Fruit fly (Drosophila melanogaster) whole organism, embryonic: ENCODE data around the gene CG5618.

Source experiments
- CG10267 ChIP-seq: fragments of 200-800 bp; sonication (Bioruptor generic); optimal IDR thresholded peaks from 2 replicates; lab custom pipeline; 2018; ENCODE audit warnings: missing biosample characterization, mild to moderate bottlenecking, missing genetic modification characterization, moderate library complexity
- CG11696 ChIP-seq: fragments of 200-800 bp; sonication (Bioruptor generic); IDR thresholded peaks from 2 replicates; pipeline ENCODE4 v1.3.6; 2022; ENCODE audit warnings: missing biosample characterization, missing genetic modification characterization
- CG12391 ChIP-seq: fragments of 200-800 bp; sonication (Bioruptor generic); optimal IDR thresholded peaks from 3 replicates; lab custom pipeline; 2018; ENCODE audit warnings: missing biosample characterization, mild to moderate bottlenecking, missing genetic modification characterization, moderate library complexity
- CG13296 ChIP-seq: fragments of 200-800 bp; sonication (Bioruptor generic); optimal IDR thresholded peaks from 3 replicates; lab custom pipeline; 2018; ENCODE audit warnings: missing biosample characterization, mild to moderate bottlenecking, missing genetic modification characterization
- CG13894 ChIP-seq: fragments of 200-800 bp; sonication (Bioruptor generic); optimal IDR thresholded peaks from 3 replicates; lab custom pipeline; 2018; ENCODE audit warnings: missing biosample characterization, mild to moderate bottlenecking, missing genetic modification characterization, moderate library complexity
- CG1529 ChIP-seq: fragments of 200-800 bp; sonication (Bioruptor generic); optimal IDR thresholded peaks from 3 replicates; lab custom pipeline; 2018; ENCODE audit warnings: missing biosample characterization, missing genetic modification characterization
- CG15696 ChIP-seq: fragments of 200-800 bp; sonication (Bioruptor generic); optimal IDR thresholded peaks from 2 replicates; lab custom pipeline; 2019; ENCODE audit warnings: missing biosample characterization, mild to moderate bottlenecking, missing genetic modification characterization, moderate library complexity
- CG16815 ChIP-seq: fragments of 200-800 bp; sonication (Bioruptor generic); optimal IDR thresholded peaks from 3 replicates; lab custom pipeline; 2017; ENCODE audit warnings: missing biosample characterization, mild to moderate bottlenecking, missing genetic modification characterization
- CG17385 ChIP-seq: fragments of 200-800 bp; sonication (Bioruptor generic); optimal IDR thresholded peaks from 3 replicates; lab custom pipeline; 2018; ENCODE audit warnings: missing biosample characterization, mild to moderate bottlenecking, missing genetic modification characterization
- CG18262 ChIP-seq: fragments of 200-800 bp; optimal IDR thresholded peaks from 3 replicates; lab custom pipeline; 2019; ENCODE audit warnings: missing biosample characterization, mild to moderate bottlenecking, missing genetic modification characterization, moderate library complexity
- CG30403 ChIP-seq: fragments of 200-800 bp; sonication (Bioruptor generic); optimal IDR thresholded peaks from 3 replicates; lab custom pipeline; 2016; ENCODE audit warnings: missing biosample characterization, missing genetic modification characterization
- CG31441 ChIP-seq: fragments of 200-800 bp; sonication (Bioruptor generic); IDR thresholded peaks from 2 replicates; pipeline ENCODE4 v1.3.6; 2022; ENCODE audit warnings: missing biosample characterization, missing genetic modification characterization
- CG33557 ChIP-seq: fragments of 200-800 bp; sonication (Bioruptor generic); optimal IDR thresholded peaks from 2 replicates; lab custom pipeline; 2019; ENCODE audit warnings: missing biosample characterization, mild to moderate bottlenecking, missing genetic modification characterization, moderate library complexity
- CG34224 ChIP-seq: fragments of 200-800 bp; sonication (Bioruptor generic); IDR thresholded peaks from 3 replicates; pipeline ENCODE4 v1.3.6; 2022; ENCODE audit warnings: missing biosample characterization, missing genetic modification characterization; ENCODE audit not compliant: partially characterized antibody
- CG43689 ChIP-seq: fragments of 200-800 bp; sonication (Bioruptor generic); IDR thresholded peaks from 2 replicates; pipeline ENCODE4 v1.3.6; 2022; ENCODE audit warnings: missing biosample characterization, missing genetic modification characterization
- CG4404 ChIP-seq: fragments of 200-800 bp; sonication (Bioruptor generic); IDR thresholded peaks from 2 replicates; pipeline ENCODE4 v1.3.6; 2022; ENCODE audit warnings: missing biosample characterization, missing genetic modification characterization
- CG4707 ChIP-seq: fragments of 200-800 bp; sonication (Bioruptor generic); optimal IDR thresholded peaks from 2 replicates; lab custom pipeline; 2018; ENCODE audit warnings: missing biosample characterization, mild to moderate bottlenecking, missing genetic modification characterization, moderate library complexity
- CG7271 ChIP-seq: fragments of 200-800 bp; sonication (Bioruptor generic); optimal IDR thresholded peaks from 2 replicates; lab custom pipeline; 2018; ENCODE audit warnings: missing biosample characterization, mild to moderate bottlenecking, missing genetic modification characterization, moderate library complexity
- CG7786 ChIP-seq: fragments of 200-800 bp; sonication (Bioruptor generic); optimal IDR thresholded peaks from 2 replicates; lab custom pipeline; 2016; ENCODE audit warnings: missing biosample characterization, missing genetic modification characterization
- CG7839 ChIP-seq: fragments of 200-800 bp; sonication (Bioruptor generic); optimal IDR thresholded peaks from 3 replicates; lab custom pipeline; 2018; ENCODE audit warnings: missing biosample characterization, mild to moderate bottlenecking, missing genetic modification characterization, moderate library complexity
- CG7987 ChIP-seq: fragments of 200-800 bp; sonication (Bioruptor generic); optimal IDR thresholded peaks from 2 replicates; lab custom pipeline; 2018; ENCODE audit warnings: missing biosample characterization, mild to moderate bottlenecking, missing genetic modification characterization, moderate library complexity
- CG8290 ChIP-seq, 3 experiments: fragments of 200-800 bp; sonication (Bioruptor generic); optimal IDR thresholded peaks; 2 replicates each; lab custom pipeline; 2016 to 2019; ENCODE audit warnings: missing biosample characterization in 3 of 3, missing genetic modification characterization in 3 of 3, mild to moderate bottlenecking in 2 of 3, moderate library complexity in 1 of 3
- CG8359 ChIP-seq: fragments of 200-800 bp; sonication (Bioruptor generic); optimal IDR thresholded peaks from 2 replicates; lab custom pipeline; 2017; ENCODE audit warnings: missing biosample characterization, mild to moderate bottlenecking, missing genetic modification characterization, borderline replicate concordance
- CG9876 ChIP-seq: fragments of 200-800 bp; sonication (Bioruptor generic); optimal IDR thresholded peaks from 2 replicates; lab custom pipeline; 2016; ENCODE audit warnings: missing biosample characterization, missing genetic modification characterization
- Camta ChIP-seq: fragments of 200-800 bp; sonication (Bioruptor generic); optimal IDR thresholded peaks from 2 replicates; lab custom pipeline; 2016; ENCODE audit warnings: missing biosample characterization, missing genetic modification characterization
- Fer1 ChIP-seq: fragments of 200-800 bp; sonication (Bioruptor generic); optimal IDR thresholded peaks from 2 replicates; lab custom pipeline; 2017; ENCODE audit warnings: missing biosample characterization, mild to moderate bottlenecking, missing genetic modification characterization
- Mad ChIP-seq: fragments of 200-800 bp; sonication (Bioruptor generic); optimal IDR thresholded peaks from 2 replicates; lab custom pipeline; 2016; ENCODE audit warnings: missing biosample characterization, missing genetic modification characterization
- NC2β ChIP-seq: fragments of 200-800 bp; sonication (Bioruptor generic); optimal IDR thresholded peaks from 2 replicates; lab custom pipeline; 2016; ENCODE audit warnings: missing biosample characterization, missing genetic modification characterization
- Neu2 ChIP-seq: fragments of 200-800 bp; sonication (Bioruptor generic); optimal IDR thresholded peaks from 3 replicates; lab custom pipeline; 2016; ENCODE audit warnings: missing biosample characterization, missing genetic modification characterization, borderline replicate concordance
- Sox102F ChIP-seq: fragments of 200-800 bp; sonication (Bioruptor generic); optimal IDR thresholded peaks from 2 replicates; lab custom pipeline; 2018; ENCODE audit warnings: missing biosample characterization, mild to moderate bottlenecking, missing genetic modification characterization, moderate library complexity
- az2 ChIP-seq: fragments of 200-800 bp; sonication (Bioruptor generic); optimal IDR thresholded peaks from 3 replicates; lab custom pipeline; 2016; ENCODE audit warnings: missing biosample characterization, missing genetic modification characterization
- dmrt11E ChIP-seq: fragments of 200-800 bp; sonication (Bioruptor generic); optimal IDR thresholded peaks from 3 replicates; lab custom pipeline; 2018; ENCODE audit warnings: missing biosample characterization, mild to moderate bottlenecking, missing genetic modification characterization, moderate library complexity
- eve ChIP-seq, 2 experiments: fragments of >200 bp; optimal IDR thresholded peaks; 2 replicates each; lab custom pipeline; 2017; ENCODE audit warnings: missing biosample characterization in 2 of 2, missing genetic modification characterization in 2 of 2
- gce ChIP-seq: fragments of 200-800 bp; sonication (Bioruptor generic); IDR thresholded peaks from 3 replicates; pipeline ENCODE4 v1.3.6; 2022; ENCODE audit warnings: missing biosample characterization, missing genetic modification characterization
- gem ChIP-seq: fragments of 200-800 bp; sonication (Bioruptor generic); optimal IDR thresholded peaks from 2 replicates; lab custom pipeline; 2019; ENCODE audit warnings: missing biosample characterization, mild to moderate bottlenecking, missing genetic modification characterization, moderate library complexity
- grau ChIP-seq: fragments of 200-800 bp; optimal IDR thresholded peaks from 3 replicates; lab custom pipeline; 2019; ENCODE audit warnings: missing biosample characterization, mild to moderate bottlenecking, missing genetic modification characterization, moderate library complexity
- hb ChIP-seq: fragments of 200-800 bp; sonication (Bioruptor generic); IDR thresholded peaks from 3 replicates; pipeline ENCODE4 v1.3.6; 2022; ENCODE audit warnings: missing biosample characterization, missing genetic modification characterization; ENCODE audit not compliant: partially characterized antibody
- jumu ChIP-seq: fragments of 200-800 bp; sonication (Bioruptor generic); optimal IDR thresholded peaks from 3 replicates; lab custom pipeline; 2016; ENCODE audit warnings: missing biosample characterization, missing genetic modification characterization
- lmd ChIP-seq: fragments of 200-800 bp; sonication (Bioruptor generic); IDR thresholded peaks from 2 replicates; pipeline ENCODE4 v1.3.6; 2022; ENCODE audit warnings: missing biosample characterization, missing genetic modification characterization
- lola ChIP-seq, 3 experiments: fragments of >200 bp in 2 of 3; fragments of 200-800 bp in 1 of 3; sonication (Bioruptor generic) in 1 of 3; optimal IDR thresholded peaks; 2 replicates each; lab custom pipeline; 2017 to 2019; ENCODE audit warnings: missing biosample characterization in 3 of 3, missing genetic modification characterization in 3 of 3, mild to moderate bottlenecking in 1 of 3, moderate library complexity in 1 of 3
- nom ChIP-seq: fragments of 200-800 bp; sonication (Bioruptor generic); optimal IDR thresholded peaks from 2 replicates; lab custom pipeline; 2017; ENCODE audit warnings: missing biosample characterization, missing genetic modification characterization, mild to moderate bottlenecking, moderate library complexity, missing genetic modification reagents
- pho ChIP-seq: fragments of 200-800 bp; sonication (Bioruptor generic); optimal IDR thresholded peaks from 2 replicates; lab custom pipeline; 2016; ENCODE audit warnings: missing biosample characterization, missing genetic modification characterization
- prd ChIP-seq, 3 experiments: fragments of >200 bp in 2 of 3; fragments of 200-800 bp in 1 of 3; sonication (Bioruptor generic) in 1 of 3; optimal IDR thresholded peaks in 2 of 3; IDR thresholded peaks in 1 of 3; 2 replicates in 2 of 3; 3 replicates in 1 of 3; pipeline versions ENCODE4 v1.3.6 to Lab custom; 2017 to 2022; ENCODE audit warnings: missing biosample characterization in 1 of 3, missing genetic modification characterization in 1 of 3
- run ChIP-seq: fragments of 200-800 bp; sonication (Bioruptor generic); optimal IDR thresholded peaks from 3 replicates; lab custom pipeline; 2018; ENCODE audit warnings: missing biosample characterization, mild to moderate bottlenecking, missing genetic modification characterization
- sens ChIP-seq: fragments of 200-800 bp; sonication (Bioruptor generic); peaks from one replicate; lab custom pipeline; 2016; ENCODE audit warnings: missing biosample characterization, missing genetic modification characterization
- sens-2 ChIP-seq: fragments of 200-800 bp; sonication (Bioruptor generic); IDR thresholded peaks from 2 replicates; pipeline ENCODE4 v1.3.6; 2022; ENCODE audit warnings: missing biosample characterization, missing genetic modification characterization
- tx ChIP-seq: fragments of 200-800 bp; sonication (Bioruptor generic); optimal IDR thresholded peaks from 2 replicates; lab custom pipeline; 2016; ENCODE audit warnings: missing biosample characterization, missing genetic modification characterization

The CG5618 gene

DNA sequence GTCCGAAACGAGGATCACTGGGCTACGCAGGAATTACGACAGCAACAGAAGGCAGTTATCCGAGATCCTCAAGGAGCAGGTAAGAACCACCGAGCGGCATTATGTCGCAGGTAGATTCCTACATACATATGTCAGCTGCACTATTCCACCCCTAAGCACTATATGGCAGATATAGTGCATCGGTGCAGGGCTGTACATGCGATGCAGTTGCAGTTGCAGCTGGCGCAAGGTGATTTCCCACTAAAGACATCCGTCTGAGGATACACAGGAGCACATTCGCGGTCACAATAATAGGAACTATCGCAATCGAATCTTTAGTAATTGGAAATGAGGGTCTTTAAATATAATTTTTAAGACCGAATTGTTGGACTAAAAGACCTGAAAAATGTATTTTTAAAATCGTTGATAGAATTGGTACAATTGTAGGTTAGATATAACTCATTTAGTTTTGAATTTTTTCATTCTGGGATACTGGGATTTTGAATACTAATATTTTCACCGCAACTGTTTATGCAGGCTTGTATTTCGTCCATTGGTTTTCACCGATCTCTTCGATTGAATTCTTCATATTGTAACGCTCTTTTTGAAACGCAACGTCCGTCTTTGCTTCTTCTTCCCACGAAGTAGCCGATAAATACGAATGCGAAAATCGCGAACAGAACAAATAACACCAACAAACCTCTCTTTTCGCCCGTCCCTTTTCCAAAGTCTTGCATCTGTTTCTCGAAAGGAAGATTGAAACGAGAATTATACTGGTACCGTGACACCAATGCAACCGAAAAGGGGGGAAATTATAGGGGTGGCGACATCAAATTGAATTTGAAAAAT lies 49.6 kb downstream of the CG5618 start (continued):
- peak; percentile 72 for TF ChIP-seq CG18262 (tag; lab: Kevin White, UChicago)
- TF ChIP-seq CG33557: peak; percentile 43
- TF ChIP-seq pho: no peak
- TF ChIP-seq CG8290 (GFP tag; optimal IDR thresholded peaks at IDR 0.05; lab: Kevin White, UChicago): peak; percentile 29
- peak in 1 of 2 experiments; percentile 19 for TF ChIP-seq CG8290 (tag; optimal IDR thresholded peaks at IDR 0.05; lab: Kevin White, UChicago)
- peak; percentile 54 for TF ChIP-seq CG17385 (GFP tag; lab: Kevin White, UChicago)
- peak; percentile 95 for TF ChIP-seq CG15696 (tag; lab: Kevin White, UChicago)
- TF ChIP-seq CG13894: no peak
- peak; percentile 87 for TF ChIP-seq CG4404
- no peak for TF ChIP-seq hb (GFP tag; lab: Robert Waterston, UW)
- peak in 1 of 3 experiments; percentile 83 for TF ChIP-seq lola (GFP tag; optimal IDR thresholded peaks at IDR 0.05; lab: Kevin White, UChicago)
- TF ChIP-seq gce (GFP tag; lab: Robert Waterston, UW): no peak
- TF ChIP-seq CG16815 (GFP tag; lab: Kevin White, UChicago): peak; percentile 50
- TF ChIP-seq CG1529 (GFP tag; lab: Kevin White, UChicago): no peak
- TF ChIP-seq NC2β (GFP tag; lab: Kevin White, UChicago): peak; percentile 51
- TF ChIP-seq CG12391 (tag; lab: Kevin White, UChicago): peak; percentile 60
- peak; percentile 13 for TF ChIP-seq az2
- TF ChIP-seq sens: peak; percentile 89
- no peak for TF ChIP-seq CG34224 (GFP tag; lab: Robert Waterston, UW)
- TF ChIP-seq Neu2 (GFP tag; lab: Kevin White, UChicago): peak; percentile 76
- no peak for TF ChIP-seq sens-2 (GFP tag; lab: Robert Waterston, UW)
- no peak for TF ChIP-seq CG43689
- TF ChIP-seq CG7987 (GFP tag; lab: Kevin White, UChicago): no peak
- no peak for TF ChIP-seq Fer1 (GFP tag; lab: Kevin White, UChicago)
- peak; percentile 17 for TF ChIP-seq jumu (GFP tag; lab: Kevin White, UChicago)
- TF ChIP-seq eve (GFP tag; optimal IDR thresholded peaks at IDR 0.05; lab: Kevin White, UChicago): peak in 1 of 2 experiments; percentile 60
- TF ChIP-seq CG11696: peak; percentile 96
- TF ChIP-seq CG7786 (GFP tag; lab: Kevin White, UChicago): peak; percentile 14
- peak; percentile 23 for TF ChIP-seq Mad (GFP tag; lab: Kevin White, UChicago)
- TF ChIP-seq run (tag; lab: Kevin White, UChicago): no peak
- peak; percentile 64 for TF ChIP-seq gem
- TF ChIP-seq Sox102F (GFP tag; lab: Kevin White, UChicago): no peak
- TF ChIP-seq CG10267 (tag; lab: Kevin White, UChicago): peak; percentile 72
- no peak for TF ChIP-seq prd (optimal IDR thresholded peaks at IDR 0.05; lab: Kevin White, UChicago)
- peak; percentile 84 for TF ChIP-seq prd (GFP tag; IDR thresholded peaks at IDR 0.05; lab: Robert Waterston, UW)
- peak; percentile 28; the same call in 1 of the 2 replicates for TF ChIP-seq lmd
- TF ChIP-seq tx: peak; percentile 10
- TF ChIP-seq CG31441: peak; percentile 56
- no peak for TF ChIP-seq Camta (GFP tag; lab: Kevin White, UChicago)
- TF ChIP-seq CG13296 (GFP tag; lab: Kevin White, UChicago): no peak
- TF ChIP-seq CG8359: no peak
- TF ChIP-seq CG30403: peak; percentile 8
- peak; percentile 86 for TF ChIP-seq dmrt11E (tag; lab: Kevin White, UChicago)
- peak; percentile 43 for TF ChIP-seq CG7839
- TF ChIP-seq CG4707 (GFP tag; lab: Kevin White, UChicago): no peak
- TF ChIP-seq CG7271 (tag; lab: Kevin White, UChicago): peak; percentile 80
- TF ChIP-seq nom (GFP tag; lab: Kevin White, UChicago): peak; percentile 80
- peak; percentile 54 for TF ChIP-seq grau (tag; lab: Kevin White, UChicago)
- TF ChIP-seq CG9876 (GFP tag; lab: Kevin White, UChicago): no peak
